Worm (Caenorhabditis elegans): ENCODE measurements around the gene ZC487.2.

DNA sequence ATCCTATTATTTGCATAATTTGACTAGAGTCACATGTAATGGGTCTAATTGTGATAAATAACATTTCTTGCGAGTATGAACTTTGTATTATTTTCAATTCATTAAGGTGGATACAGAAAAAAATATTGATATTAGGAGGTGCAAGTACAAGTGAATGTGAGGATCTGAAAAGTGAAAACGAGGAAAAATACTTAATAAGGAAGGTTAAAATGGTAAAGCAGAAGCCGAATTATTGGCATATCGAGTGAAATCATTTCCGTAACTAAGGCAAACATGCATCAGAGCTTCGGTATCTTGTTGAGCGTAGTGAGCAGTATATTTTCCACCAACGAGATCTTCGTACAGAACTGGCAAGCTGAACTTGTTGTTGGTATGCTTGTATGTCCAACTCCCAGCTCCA lies 17.8 kb downstream of the ZC487.2 start:
- TF ChIP-seq ama-1 (optimal IDR thresholded peaks at IDR 0.05) (no peak), nhr-28 (tag; optimal IDR thresholded peaks at IDR 0.05) (no peak), lin-15B (tag; optimal IDR thresholded peaks at IDR 0.05) (no peak), dpl-1 (GFP tag; optimal IDR thresholded peaks at IDR 0.05) (no peak), mep-1 (tag; optimal IDR thresholded peaks at IDR 0.05) (no peak), nhr-77 (tag; optimal IDR thresholded peaks at IDR 0.05) (no peak), sptf-1 (tag; optimal IDR thresholded peaks at IDR 0.05) (no peak), xbp-1 (tag; optimal IDR thresholded peaks at IDR 0.05) (no peak), lin-39 (tag; optimal IDR thresholded peaks at IDR 0.05) (no peak), elt-3 (tag; optimal IDR thresholded peaks at IDR 0.05) (no peak)
